Worm (Caenorhabditis elegans) whole organism, L1 larva: Measurements from ENCODE around the gene ech-3.

Experiments used
- C04F5.9 ChIP-seq: sonication (generic microtip); optimal IDR thresholded peaks from 2 replicates; lab custom pipeline; 2016; ENCODE audit warnings: missing genetic modification characterization, missing compliant biosample characterization
- C34B4.2 ChIP-seq: sonication (generic microtip); optimal IDR thresholded peaks from 2 replicates; lab custom pipeline; 2017; ENCODE audit warnings: mild to moderate bottlenecking, missing genetic modification characterization, missing compliant biosample characterization
- F16B12.6 ChIP-seq: fragments of 150-350 bp; optimal IDR thresholded peaks from 2 replicates; lab custom pipeline; 2014; ENCODE audit warnings: missing biosample characterization, missing genetic modification characterization
- Y116A8C.19 ChIP-seq: sonication (generic microtip); optimal IDR thresholded peaks from 2 replicates; lab custom pipeline; 2016; ENCODE audit warnings: missing compliant biosample characterization, missing genetic modification characterization, borderline replicate concordance
- aha-1 ChIP-seq: fragments of 150-350 bp; optimal IDR thresholded peaks from 2 replicates; lab custom pipeline; 2014; ENCODE audit warnings: missing biosample characterization, missing genetic modification characterization
- aly-2 ChIP-seq: fragments of 150-350 bp; optimal IDR thresholded peaks from 2 replicates; lab custom pipeline; 2014; ENCODE audit warnings: missing biosample characterization, missing genetic modification characterization
- blmp-1 ChIP-seq: fragments of 150-350 bp; optimal IDR thresholded peaks from 2 replicates; lab custom pipeline; 2014; ENCODE audit warnings: missing biosample characterization, missing genetic modification characterization
- ceh-82 ChIP-seq, 3 experiments: fragments of 150-350 bp in 1 of 3; sonication (generic microtip) in 2 of 3; optimal IDR thresholded peaks; 2 replicates each; lab custom pipeline; 2014 to 2017; ENCODE audit warnings: missing biosample characterization in 3 of 3, missing genetic modification characterization in 3 of 3
- ceh-88 ChIP-seq: fragments of 200-800 bp; sonication (Bioruptor generic); IDR thresholded peaks from 2 replicates; pipeline ENCODE4 v1.3.6; 2022; ENCODE audit warnings: missing genetic modification characterization, missing compliant biosample characterization
- ces-1 ChIP-seq: fragments of 150-350 bp; optimal IDR thresholded peaks from 2 replicates; lab custom pipeline; 2014; ENCODE audit warnings: missing biosample characterization, missing genetic modification reagents, missing genetic modification characterization
- efl-1 ChIP-seq, 4 experiments: fragments of 150-350 bp; optimal IDR thresholded peaks in 3 of 4; peaks in 1 of 4; 1 replicate in 1 of 4; 2 replicates in 3 of 4; lab custom pipeline; 2014; ENCODE audit warnings: missing biosample characterization in 2 of 4, missing genetic modification characterization in 2 of 4, missing genetic modification reagents in 2 of 4
- efl-3 ChIP-seq: fragments of 200-800 bp; sonication (Bioruptor generic); optimal IDR thresholded peaks from 2 replicates; lab custom pipeline; 2018; ENCODE audit warnings: mild to moderate bottlenecking, missing genetic modification characterization, missing compliant biosample characterization
- egl-13 ChIP-seq: sonication (generic microtip); optimal IDR thresholded peaks from 2 replicates; lab custom pipeline; 2016; ENCODE audit warnings: missing genotype, missing genetic modification reagents, missing genetic modification characterization, missing compliant biosample characterization
- egl-27 ChIP-seq, 2 experiments: fragments of 150-350 bp in 1 of 2; sonication (generic microtip); optimal IDR thresholded peaks; 3 replicates each; lab custom pipeline; 2017 to 2018; ENCODE audit warnings: missing biosample characterization in 2 of 2, missing genetic modification characterization in 2 of 2, missing genetic modification reagents in 2 of 2
- elt-3 ChIP-seq, 6 experiments: fragments of 150-350 bp in 1 of 6; sonication (generic microtip); optimal IDR thresholded peaks; 2 replicates each; lab custom pipeline; 2017 to 2018; ENCODE audit warnings: missing biosample characterization in 6 of 6, missing genetic modification characterization in 6 of 6, inconsistent platforms in 1 of 6
- fos-1 ChIP-seq: fragments of 150-350 bp; optimal IDR thresholded peaks from 2 replicates; lab custom pipeline; 2014; ENCODE audit warnings: missing biosample characterization, missing genetic modification characterization
- grh-1 ChIP-seq: fragments of 200-800 bp; sonication (Bioruptor generic); IDR thresholded peaks from 2 replicates; pipeline ENCODE4 v1.3.6; 2022; ENCODE audit warnings: missing genetic modification reagents, missing genetic modification characterization, missing compliant biosample characterization
- hlh-4 ChIP-seq: sonication (generic microtip); optimal IDR thresholded peaks from 2 replicates; lab custom pipeline; 2016; ENCODE audit warnings: mild to moderate bottlenecking, missing genetic modification characterization, missing compliant biosample characterization
- hpl-2 ChIP-seq: fragments of 150-350 bp; optimal IDR thresholded peaks from 2 replicates; lab custom pipeline; 2014; ENCODE audit warnings: missing biosample characterization, missing genetic modification reagents, missing genetic modification characterization
- lin-14 ChIP-seq: fragments of 200-800 bp; sonication (Bioruptor generic); optimal IDR thresholded peaks from 2 replicates; lab custom pipeline; 2018; ENCODE audit warnings: mild to moderate bottlenecking, missing genetic modification characterization, moderate library complexity, missing compliant biosample characterization
- lin-15B ChIP-seq: fragments of 150-350 bp; sonication (generic microtip); optimal IDR thresholded peaks from 3 replicates; lab custom pipeline; 2014; ENCODE audit warnings: missing biosample characterization, missing genetic modification characterization
- lin-35 ChIP-seq, 2 experiments: fragments of 150-350 bp; optimal IDR thresholded peaks; 2 replicates each; lab custom pipeline; 2014; ENCODE audit warnings: missing biosample characterization in 2 of 2, missing genetic modification characterization in 2 of 2, missing genetic modification reagents in 2 of 2
- lsy-2 ChIP-seq, 2 experiments: fragments of 150-350 bp; optimal IDR thresholded peaks; 2 replicates each; lab custom pipeline; 2014; ENCODE audit warnings: missing biosample characterization in 2 of 2, missing genetic modification characterization in 2 of 2
- mab-9 ChIP-seq: fragments of 200-800 bp; sonication (Bioruptor generic); IDR thresholded peaks from 2 replicates; pipeline ENCODE4 v1.3.6; 2022; ENCODE audit warnings: missing genetic modification reagents, missing genetic modification characterization, missing compliant biosample characterization
- nhr-11 ChIP-seq: fragments of 150-350 bp; optimal IDR thresholded peaks from 2 replicates; lab custom pipeline; 2014; ENCODE audit warnings: missing biosample characterization, missing genetic modification characterization
- nhr-12 ChIP-seq: sonication (generic microtip); optimal IDR thresholded peaks from 2 replicates; lab custom pipeline; 2017; ENCODE audit warnings: missing biosample characterization, missing genetic modification characterization
- nhr-19 ChIP-seq: fragments of 200-800 bp; sonication (Bioruptor generic); conservative IDR thresholded peaks from 2 replicates; pipeline ENCODE4 v1.3.6; 2022; ENCODE audit warnings: missing genetic modification characterization, missing compliant biosample characterization
- nhr-20 ChIP-seq: sonication (generic microtip); optimal IDR thresholded peaks from 2 replicates; lab custom pipeline; 2016; ENCODE audit warnings: mild to moderate bottlenecking, missing genetic modification characterization, missing compliant biosample characterization
- nhr-237 ChIP-seq: fragments of 150-350 bp; optimal IDR thresholded peaks from 2 replicates; lab custom pipeline; 2014; ENCODE audit warnings: missing biosample characterization, missing genetic modification characterization
- nhr-28 ChIP-seq: fragments of 150-350 bp; optimal IDR thresholded peaks from 2 replicates; lab custom pipeline; 2014; ENCODE audit warnings: missing biosample characterization, missing genetic modification characterization
- nhr-47 ChIP-seq: sonication (generic microtip); optimal IDR thresholded peaks from 2 replicates; lab custom pipeline; 2016; ENCODE audit warnings: mild to moderate bottlenecking, missing genetic modification characterization, moderate library complexity, missing compliant biosample characterization
- nhr-76 ChIP-seq: sonication (generic microtip); optimal IDR thresholded peaks from 2 replicates; lab custom pipeline; 2017; ENCODE audit warnings: missing biosample characterization, missing genetic modification characterization
- nhr-77 ChIP-seq: fragments of 150-350 bp; optimal IDR thresholded peaks from 2 replicates; lab custom pipeline; 2014; ENCODE audit warnings: missing biosample characterization, missing genetic modification characterization
- nhr-85 ChIP-seq: sonication (generic microtip); peaks from one replicate; lab custom pipeline; 2016; ENCODE audit warnings: missing genetic modification characterization, inconsistent platforms, missing compliant biosample characterization
- nhr-90 ChIP-seq: sonication (generic microtip); optimal IDR thresholded peaks from 2 replicates; lab custom pipeline; 2016; ENCODE audit warnings: mild to moderate bottlenecking, missing genetic modification characterization, missing compliant biosample characterization; ENCODE audit not compliant: poor library complexity
- pag-3 ChIP-seq: sonication (generic microtip); optimal IDR thresholded peaks from 2 replicates; lab custom pipeline; 2017; ENCODE audit warnings: missing genetic modification characterization, mild to moderate bottlenecking, missing compliant biosample characterization, antibody characterized with exemption, borderline replicate concordance; ENCODE audit not compliant: insufficient read depth
- pax-3 ChIP-seq: fragments of 200-800 bp; sonication (Bioruptor generic); optimal IDR thresholded peaks from 2 replicates; lab custom pipeline; 2018; ENCODE audit warnings: mild to moderate bottlenecking, missing genetic modification characterization, moderate library complexity, missing compliant biosample characterization
- skn-1 ChIP-seq: fragments of 150-350 bp; optimal IDR thresholded peaks from 2 replicates; lab custom pipeline; 2014; ENCODE audit warnings: missing biosample characterization, missing genetic modification characterization
- snpc-4 ChIP-seq: fragments of 150-350 bp; optimal IDR thresholded peaks from 2 replicates; lab custom pipeline; 2014; ENCODE audit warnings: missing biosample characterization, missing genetic modification characterization
- snu-23 ChIP-seq: sonication (generic microtip); optimal IDR thresholded peaks from 2 replicates; lab custom pipeline; 2016; ENCODE audit warnings: missing genetic modification characterization, missing compliant biosample characterization
- sox-4 ChIP-seq: sonication (generic microtip); optimal IDR thresholded peaks from 2 replicates; lab custom pipeline; 2016; ENCODE audit warnings: missing genetic modification characterization, missing compliant biosample characterization
- sup-37 ChIP-seq: fragments of 200-800 bp; sonication (Bioruptor generic); optimal IDR thresholded peaks from 2 replicates; lab custom pipeline; 2018; ENCODE audit warnings: mild to moderate bottlenecking, missing genetic modification characterization, missing compliant biosample characterization
- swsn-7 ChIP-seq: sonication (generic microtip); optimal IDR thresholded peaks from 2 replicates; lab custom pipeline; 2016; ENCODE audit warnings: missing genetic modification characterization, missing compliant biosample characterization
- unc-30 ChIP-seq: sonication (generic microtip); optimal IDR thresholded peaks from 2 replicates; lab custom pipeline; 2017; ENCODE audit warnings: missing biosample characterization, missing genetic modification characterization
- unc-62 ChIP-seq: fragments of 150-350 bp; optimal IDR thresholded peaks from 2 replicates; lab custom pipeline; 2014; ENCODE audit warnings: missing biosample characterization, missing genetic modification reagents, missing genetic modification characterization
- unc-86 ChIP-seq: sonication (generic microtip); optimal IDR thresholded peaks from 2 replicates; lab custom pipeline; 2016; ENCODE audit warnings: missing genetic modification characterization, missing compliant biosample characterization
- unc-98 ChIP-seq: fragments of 200-800 bp; sonication (Bioruptor generic); IDR thresholded peaks from 2 replicates; pipeline ENCODE4 v1.3.6; 2022; ENCODE audit warnings: missing genetic modification characterization, missing compliant biosample characterization
- xbp-1 ChIP-seq: sonication (generic microtip); optimal IDR thresholded peaks from 2 replicates; lab custom pipeline; 2016; ENCODE audit warnings: missing genetic modification characterization, missing compliant biosample characterization
- zag-1 ChIP-seq: fragments of 150-350 bp; optimal IDR thresholded peaks from 2 replicates; lab custom pipeline; 2014; ENCODE audit warnings: missing biosample characterization, missing genetic modification characterization
- zip-4 ChIP-seq: fragments of 200-800 bp; sonication (Bioruptor generic); optimal IDR thresholded peaks from 2 replicates; lab custom pipeline; 2018; ENCODE audit warnings: mild to moderate bottlenecking, missing genetic modification characterization, moderate library complexity, missing compliant biosample characterization
- ztf-4 ChIP-seq: fragments of 150-350 bp; optimal IDR thresholded peaks from 2 replicates; lab custom pipeline; 2014; ENCODE audit warnings: missing biosample characterization, missing genetic modification characterization

ech-3 gene

ce11 chrV:7978798-7979197 is 43.2 kb upstream of the ech-3 start (continued):
- TF ChIP-seq nhr-19 = no peak
- TF ChIP-seq ces-1 (GFP tag; lab: Kevin White, UChicago) = no peak
- TF ChIP-seq nhr-76 = no peak
- no peak for TF ChIP-seq aha-1 (tag; lab: Kevin White, UChicago)
- no peak for TF ChIP-seq nhr-11 (tag; lab: Kevin White, UChicago)
- no peak for TF ChIP-seq fos-1 (tag; lab: Kevin White, UChicago)
- TF ChIP-seq unc-98 (GFP tag; lab: Robert Waterston, UW) = no peak
- TF ChIP-seq nhr-85 (tag; lab: Kevin White, UChicago) = peak; percentile 79
- TF ChIP-seq efl-3 (GFP tag; lab: Kevin White, UChicago) = no peak
- no peak for TF ChIP-seq pag-3 (tag; lab: Kevin White, UChicago)
- TF ChIP-seq unc-62 (GFP tag; lab: Kevin White, UChicago) = no peak
- peak; percentile 56 for TF ChIP-seq snu-23
- TF ChIP-seq mab-9 (GFP tag; lab: Robert Waterston, UW) = no peak
- TF ChIP-seq hpl-2 (GFP tag; lab: Kevin White, UChicago) = no peak
- TF ChIP-seq lin-35 (GFP tag; optimal IDR thresholded peaks at IDR 0.05; lab: Kevin White, UChicago) = peak in 1 of 2 experiments; percentile 65
- no peak for TF ChIP-seq pax-3 (tag; lab: Kevin White, UChicago)
- TF ChIP-seq grh-1 (GFP tag; lab: Robert Waterston, UW) = no peak
- no peak for TF ChIP-seq unc-86 (tag; lab: Kevin White, UChicago)
- TF ChIP-seq zip-4 (GFP tag; lab: Kevin White, UChicago) = no peak
- no peak for TF ChIP-seq ztf-4 (tag; lab: Kevin White, UChicago)
- TF ChIP-seq efl-1 (optimal IDR thresholded peaks at IDR 0.05; lab: Kevin White, UChicago) = peak; percentile 13 to 20
- peak in 1 of 2 experiments; percentile 93 for TF ChIP-seq efl-1 (GFP tag; optimal IDR thresholded peaks at IDR 0.05 in 1 of 2; lab: Kevin White, UChicago)
- TF ChIP-seq lsy-2 (tag; optimal IDR thresholded peaks at IDR 0.05; lab: Kevin White, UChicago) = peak in 1 of 2 experiments; percentile 82
- no peak for TF ChIP-seq C34B4.2 (tag; lab: Kevin White, UChicago)
- TF ChIP-seq egl-13 (tag; lab: Kevin White, UChicago) = no peak
- TF ChIP-seq skn-1 (tag; lab: Kevin White, UChicago) = no peak
- no peak for TF ChIP-seq snpc-4 (tag; lab: Kevin White, UChicago)
- TF ChIP-seq elt-3 (tag; optimal IDR thresholded peaks at IDR 0.05; lab: Kevin White, UChicago) = peak in 2 of 6 experiments; percentile 3 to 75
- TF ChIP-seq ceh-88 (GFP tag; lab: Robert Waterston, UW) = no peak
- TF ChIP-seq nhr-28 (tag; lab: Kevin White, UChicago) = no peak
- TF ChIP-seq unc-30 = no peak
- no peak for TF ChIP-seq sup-37 (GFP tag; lab: Kevin White, UChicago)

- TF ChIP-seq nhr-20 (tag; lab: Kevin White, UChicago) (no peak), C04F5.9 (tag; lab: Kevin White, UChicago) (no peak), nhr-12 (tag; lab: Kevin White, UChicago) (no peak), ceh-82 (tag; optimal IDR thresholded peaks at IDR 0.05; lab: Kevin White, UChicago) (peak in 1 of 3 experiments; percentile 7), lin-15B (tag; lab: Kevin White, UChicago) (no peak), xbp-1 (tag; lab: Kevin White, UChicago) (no peak), aly-2 (tag; lab: Kevin White, UChicago) (no peak), Y116A8C.19 (tag; lab: Kevin White, UChicago) (no peak), lin-14 (peak; percentile 89), ceh-88 (GFP tag; lab: Robert Waterston, UW) (no peak), egl-27 (tag; optimal IDR thresholded peaks at IDR 0.05; lab: Kevin White, UChicago) (peak in 1 of 2 experiments; percentile 2), unc-86 (tag; lab: Kevin White, UChicago) (no peak), swsn-7 (tag; lab: Kevin White, UChicago) (no peak), nhr-90 (tag; lab: Kevin White, UChicago) (no peak), zip-4 (GFP tag; lab: Kevin White, UChicago) (no peak), zag-1 (tag; lab: Kevin White, UChicago) (no peak), pax-3 (tag; lab: Kevin White, UChicago) (no peak), hlh-4 (tag; lab: Kevin White, UChicago) (no peak), lsy-2 (tag; optimal IDR thresholded peaks at IDR 0.05; lab: Kevin White, UChicago) (peak; percentile 18 to 42), ces-1 (GFP tag; lab: Kevin White, UChicago) (no peak), nhr-237 (tag; lab: Kevin White, UChicago) (no peak), F16B12.6 (tag; lab: Kevin White, UChicago) (no peak), nhr-47 (tag; lab: Kevin White, UChicago) (peak; percentile 4), blmp-1 (peak; percentile 46), sox-4 (tag; lab: Kevin White, UChicago) (no peak), nhr-77 (tag; lab: Kevin White, UChicago) (no peak)
Measured at ce11 chrV:7980370-7980987, 41.5 kb upstream of the ech-3 start.
